Fruit fly (Drosophila melanogaster): ENCODE measurements around the gene Ncc69.

Gene Ncc69

DNA sequence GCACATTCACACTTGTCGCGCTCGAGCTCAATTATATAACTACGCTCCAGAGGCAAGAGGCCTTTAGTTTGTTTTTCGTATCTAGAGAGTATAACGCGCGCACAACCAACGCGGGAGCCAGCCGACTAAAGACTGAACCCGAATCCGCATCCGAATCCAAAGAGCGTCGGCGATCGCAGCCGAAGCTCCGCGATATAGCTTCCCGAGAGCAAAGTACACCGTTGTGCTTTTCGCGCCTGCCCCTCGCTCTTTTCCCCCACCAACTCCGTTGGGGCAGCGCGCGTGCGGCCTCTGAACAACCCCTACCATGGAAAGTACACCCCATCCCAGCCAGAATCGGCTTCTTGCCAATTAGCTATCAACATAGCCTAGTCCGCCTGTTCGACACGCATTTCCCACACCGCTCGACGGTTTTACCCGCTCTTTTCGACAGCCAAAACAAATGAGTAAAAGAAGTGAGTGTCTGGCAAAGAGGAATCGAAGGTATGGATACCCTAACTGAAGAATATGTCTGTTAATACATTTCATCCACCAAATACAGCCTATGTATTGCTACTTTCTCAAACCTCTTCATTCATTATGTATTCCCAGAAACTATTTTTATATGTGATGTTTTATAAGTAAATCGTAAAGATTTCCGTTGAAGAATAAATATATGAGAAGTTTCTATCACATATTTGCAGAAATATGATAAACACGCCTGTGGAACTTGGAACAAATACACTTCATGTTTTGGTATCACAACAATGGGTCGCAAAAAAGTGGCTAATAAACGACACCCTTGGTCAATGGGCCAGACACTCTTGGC, 17.5 kb upstream of the Ncc69 start (continued):
- TF ChIP-seq CG32772 (GFP tag; IDR thresholded peaks at IDR 0.05) (no peak), gsb (GFP tag; IDR thresholded peaks at IDR 0.05) (peak; percentile 34; the same call in 1 of the 2 replicates), btn (GFP tag; optimal IDR thresholded peaks at IDR 0.05) (no peak), CoRest (tag; optimal IDR thresholded peaks at IDR 0.05) (no peak), Sox100B (GFP tag; optimal IDR thresholded peaks at IDR 0.05) (no peak), CG4854 (GFP tag; optimal IDR thresholded peaks at IDR 0.05) (no peak), Camta (GFP tag; optimal IDR thresholded peaks at IDR 0.05) (peak; percentile 26), Deaf1 (tag; optimal IDR thresholded peaks at IDR 0.05) (peak; percentile 100), disco-r (GFP tag; optimal IDR thresholded peaks at IDR 0.05) (no peak), ftz-f1 (GFP tag; optimal IDR thresholded peaks at IDR 0.05) (peak; percentile 94), CG14014 (GFP tag; IDR thresholded peaks at IDR 0.05) (peak; percentile 48), CG7839 (tag; optimal IDR thresholded peaks at IDR 0.05) (peak; percentile 9), chinmo (GFP tag; IDR thresholded peaks at IDR 0.05; ENCODE audit: partially characterized antibody) (peak; percentile 96; the same call in 3 of the 4 replicates), Tbp (GFP tag; optimal IDR thresholded peaks at IDR 0.05) (no peak), fd96Cb (tag; optimal IDR thresholded peaks at IDR 0.05) (no peak), CG3847 (GFP tag; IDR thresholded peaks at IDR 0.05) (0 out of 2 replicates have a peak, but pooled peaks have one; percentile 15), Myb (GFP tag; optimal IDR thresholded peaks at IDR 0.05) (no peak), CG2875 (GFP tag; optimal IDR thresholded peaks at IDR 0.05) (no peak), CG12236 (GFP tag; optimal IDR thresholded peaks at IDR 0.05) (no peak), wor (GFP tag; IDR thresholded peaks at IDR 0.05) (no peak), slp2 (GFP tag; optimal IDR thresholded peaks at IDR 0.05) (no peak), CG1792 (GFP tag; optimal IDR thresholded peaks at IDR 0.05) (no peak), CG10267 (tag; optimal IDR thresholded peaks at IDR 0.05) (no peak), Doc2 (GFP tag; IDR thresholded peaks at IDR 0.05) (no peak), CG30431 (GFP tag; optimal IDR thresholded peaks at IDR 0.05) (no peak), CG18764 (GFP tag; optimal IDR thresholded peaks at IDR 0.05) (no peak), unpg (GFP tag; optimal IDR thresholded peaks at IDR 0.05) (no peak), CG10209 (GFP tag; optimal IDR thresholded peaks at IDR 0.05) (peak; percentile 27), CG7357 (GFP tag; IDR thresholded peaks at IDR 0.05) (no peak), CG12219 (GFP tag; optimal IDR thresholded peaks at IDR 0.05) (peak; percentile 45), h (optimal IDR thresholded peaks at IDR 0.05) (no peak), CG17612 (GFP tag; IDR thresholded peaks at IDR 0.05) (no peak), luna (GFP tag; optimal IDR thresholded peaks at IDR 0.05) (no peak), lov (optimal IDR thresholded peaks at IDR 0.05) (no peak), lov (GFP tag; IDR thresholded peaks at IDR 0.05) (no peak), Oli (tag; optimal IDR thresholded peaks at IDR 0.05) (no peak), CG14965 (GFP tag; optimal IDR thresholded peaks at IDR 0.05; ENCODE audit: borderline replicate concordance) (no peak), CG16779 (GFP tag; IDR thresholded peaks at IDR 0.05) (no peak), ato (GFP tag; IDR thresholded peaks at IDR 0.05; ENCODE audit: partially characterized antibody) (no peak), CG17802 (tag; optimal IDR thresholded peaks at IDR 0.05) (no peak), CG5953 (GFP tag; IDR thresholded peaks at IDR 0.05) (peak; percentile 34; the same call in 1 of the 2 replicates), bowl (GFP tag; IDR thresholded peaks at IDR 0.05) (peak; percentile 56; the same call in 1 of the 2 replicates), zfh2 (GFP tag; optimal IDR thresholded peaks at IDR 0.05) (peak; percentile 32), Kr (GFP tag; optimal IDR thresholded peaks at IDR 0.05) (no peak), otp (GFP tag; IDR thresholded peaks at IDR 0.05) (peak; percentile 69; the same call in 2 of the 3 replicates), cg (GFP tag; optimal IDR thresholded peaks at IDR 0.05) (no peak), gfzf (GFP tag; optimal IDR thresholded peaks at IDR 0.05) (no peak), CG31388 (GFP tag; optimal IDR thresholded peaks at IDR 0.05) (no peak), CG7372 (GFP tag; IDR thresholded peaks at IDR 0.05) (no peak), Eip74EF (GFP tag; optimal IDR thresholded peaks at IDR 0.05) (peak in 1 of 2 experiments; percentile 36)

Measured in whole organism, embryonic.